Worm (Caenorhabditis elegans): ENCODE data around the gene C45H4.14.

C45H4.14 gene

DNA sequence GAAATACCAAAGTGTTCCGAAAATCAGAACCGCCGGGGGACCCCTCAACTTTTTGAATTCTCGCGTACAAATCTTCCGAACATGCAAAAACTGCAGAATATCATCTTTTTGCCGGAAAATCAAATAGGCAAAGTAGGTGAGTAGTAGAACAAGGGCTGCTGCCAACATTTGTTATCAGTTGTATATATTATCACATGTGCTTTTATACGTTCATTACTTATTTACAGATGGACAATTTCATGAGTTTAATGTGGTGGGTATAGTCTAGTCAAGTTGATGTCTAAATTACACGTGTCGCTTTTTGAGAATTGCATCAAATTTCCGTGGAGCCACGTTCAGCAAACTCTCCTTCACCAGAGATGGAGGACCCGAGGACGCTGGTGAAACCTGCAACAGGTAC is 42.0 kb upstream of the C45H4.14 start, which contains the start of gene cyp-32B1:
Gene cyp-32B1 (minus strand): TSS at position 176 of the 400 bp plus-strand sequence.
- TF ChIP-seq pqm-1 (tag; optimal IDR thresholded peaks at IDR 0.05): peak; percentile 70
- TF ChIP-seq pha-4 (tag; optimal IDR thresholded peaks at IDR 0.05): peak; percentile 61
- TF ChIP-seq elt-2 (tag; optimal IDR thresholded peaks at IDR 0.05): peak; percentile 65
- no peak for TF ChIP-seq skn-1 (tag; optimal IDR thresholded peaks at IDR 0.05)

DNA sequence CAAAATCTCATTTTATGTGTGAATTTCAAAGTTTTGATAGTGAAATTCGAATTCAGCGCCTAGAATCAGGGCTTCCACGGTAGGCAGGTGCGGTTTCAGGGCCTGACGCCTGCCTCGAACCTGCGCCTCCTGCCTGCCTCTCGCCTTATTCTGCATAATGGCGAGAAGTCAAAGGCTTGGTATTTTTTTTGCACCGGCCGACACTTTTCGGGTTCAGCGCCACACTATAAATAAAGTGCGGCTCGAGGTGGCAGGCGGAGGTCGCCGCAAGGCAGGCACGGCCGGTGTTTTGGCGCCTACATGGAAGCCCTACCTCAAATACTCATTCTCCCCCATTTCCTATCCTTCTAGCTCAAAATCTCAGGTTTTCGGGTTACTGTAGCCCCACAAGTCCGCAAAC is 41.2 kb upstream of the C45H4.14 start:
- no peak for TF ChIP-seq nhr-67 (tag; optimal IDR thresholded peaks at IDR 0.05)
- TF ChIP-seq pha-4 (tag; optimal IDR thresholded peaks at IDR 0.05): no peak
- no peak for TF ChIP-seq lin-15B (tag; optimal IDR thresholded peaks at IDR 0.05)
- no peak for TF ChIP-seq jun-1 (tag; optimal IDR thresholded peaks at IDR 0.05)

DNA sequence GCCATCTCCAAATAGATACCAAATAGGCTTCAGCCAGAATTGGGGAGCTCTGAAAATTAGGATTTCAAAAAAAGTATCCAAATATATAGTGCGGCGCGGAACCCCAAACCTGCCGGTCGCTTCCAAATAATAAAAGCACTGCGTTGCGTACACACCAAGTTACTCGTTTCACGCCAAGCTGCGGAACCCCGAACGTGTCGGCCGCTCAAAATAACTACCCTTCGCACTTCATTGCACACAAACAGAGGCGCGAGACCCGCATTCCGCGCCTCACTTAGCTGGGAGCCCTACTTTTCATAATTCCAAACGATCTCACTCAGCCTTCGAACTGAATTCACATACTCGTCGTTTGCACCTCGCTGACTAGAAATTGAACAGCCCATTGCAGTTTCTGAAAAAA is 40.4 kb upstream of the C45H4.14 start:
- TF ChIP-seq fos-1 (tag; optimal IDR thresholded peaks at IDR 0.05) (no peak), snpc-4 (tag; optimal IDR thresholded peaks at IDR 0.05) (no peak), elt-3 (tag; optimal IDR thresholded peaks at IDR 0.05) (no peak), fkh-10 (GFP tag; optimal IDR thresholded peaks at IDR 0.05) (no peak)

DNA sequence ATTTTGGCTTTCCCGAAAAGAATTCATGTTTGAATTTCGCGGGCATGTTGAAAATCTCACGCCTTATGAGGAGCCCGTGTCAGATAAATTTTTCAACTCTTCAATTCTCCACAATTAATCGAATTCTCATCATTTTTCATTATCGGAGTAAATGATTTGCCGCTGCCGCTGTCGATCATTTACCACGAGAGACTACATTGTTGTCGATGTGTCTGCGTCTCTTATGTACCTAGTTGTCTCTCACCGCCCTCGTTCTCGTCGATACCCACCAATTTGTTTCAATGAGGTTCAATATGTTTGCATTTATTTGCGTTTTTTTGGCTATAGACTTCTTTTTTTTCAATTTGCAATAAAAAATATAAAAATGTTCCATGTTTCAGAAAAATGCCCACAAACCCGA is 32.9 kb upstream of the C45H4.14 start, which contains the start of gene nhr-13:
Gene nhr-13 (plus strand): TSS at position 369 of the 400 bp plus-strand sequence.
- TF ChIP-seq nfya-1 (tag; optimal IDR thresholded peaks at IDR 0.05; ENCODE audit: insufficient read depth) (peak; percentile 4), skn-1 (tag; optimal IDR thresholded peaks at IDR 0.05) (peak; percentile 14), ztf-4 (tag; optimal IDR thresholded peaks at IDR 0.05) (no peak), fkh-2 (tag; optimal IDR thresholded peaks at IDR 0.05) (no peak), ceh-16 (tag; optimal IDR thresholded peaks at IDR 0.05) (no peak), tbx-2 (tag; optimal IDR thresholded peaks at IDR 0.05) (no peak), mdl-1 (tag; optimal IDR thresholded peaks at IDR 0.05) (no peak), nhr-12 (tag; optimal IDR thresholded peaks at IDR 0.05) (no peak), snpc-4 (tag; optimal IDR thresholded peaks at IDR 0.05) (no peak), R02D3.7 (tag; optimal IDR thresholded peaks at IDR 0.05) (no peak), lin-39 (tag; optimal IDR thresholded peaks at IDR 0.05) (no peak), zag-1 (tag; optimal IDR thresholded peaks at IDR 0.05) (no peak), nhr-237 (tag; optimal IDR thresholded peaks at IDR 0.05) (no peak), nhr-67 (tag; optimal IDR thresholded peaks at IDR 0.05) (no peak), nhr-43 (tag; optimal IDR thresholded peaks at IDR 0.05; ENCODE audit: poor library complexity, severe bottlenecking) (no peak), lsy-12 (tag; optimal IDR thresholded peaks at IDR 0.05) (no peak), nhr-25 (tag; optimal IDR thresholded peaks at IDR 0.05) (no peak), hmg-11 (tag; optimal IDR thresholded peaks at IDR 0.05) (peak; percentile 30), nhr-11 (tag; optimal IDR thresholded peaks at IDR 0.05) (no peak), pha-4 (tag; optimal IDR thresholded peaks at IDR 0.05) (peak; percentile 9), elt-2 (tag; optimal IDR thresholded peaks at IDR 0.05) (peak; percentile 42), nhr-77 (tag; optimal IDR thresholded peaks at IDR 0.05) (no peak)

DNA sequence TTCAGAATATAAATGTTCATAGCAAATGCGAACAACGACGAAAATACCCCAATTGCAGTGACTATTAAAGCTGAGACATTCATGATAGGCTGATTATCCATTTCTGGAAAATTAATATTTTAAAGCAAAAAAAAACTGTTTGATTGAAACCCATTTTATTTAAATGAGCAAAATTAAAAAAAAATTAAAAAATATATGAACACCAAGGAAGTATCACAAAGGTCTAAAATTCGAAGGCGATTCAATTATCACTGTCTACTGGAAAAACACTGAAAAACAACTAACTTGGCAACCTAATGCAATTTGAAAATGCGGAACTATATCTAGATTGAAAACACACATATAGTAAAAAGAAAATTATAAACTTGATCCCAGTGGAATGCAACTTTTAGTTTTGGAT is 31.9 kb upstream of the C45H4.14 start, which contains the start of gene srbc-42:
Gene srbc-42 (minus strand): TSS at position 101 of the 400 bp plus-strand sequence.
- no peak for TF ChIP-seq tbx-2 (tag; optimal IDR thresholded peaks at IDR 0.05)
- TF ChIP-seq jun-1 (tag; optimal IDR thresholded peaks at IDR 0.05): no peak
- TF ChIP-seq lsy-12 (tag; optimal IDR thresholded peaks at IDR 0.05): no peak
- no peak for TF ChIP-seq nhr-43 (tag; optimal IDR thresholded peaks at IDR 0.05; ENCODE audit: poor library complexity, severe bottlenecking)
- no peak for TF ChIP-seq pha-4 (tag; optimal IDR thresholded peaks at IDR 0.05)
- TF ChIP-seq R02D3.7 (tag; optimal IDR thresholded peaks at IDR 0.05): no peak
- TF ChIP-seq mdl-1 (tag; optimal IDR thresholded peaks at IDR 0.05): no peak
- TF ChIP-seq daf-12 (tag; optimal IDR thresholded peaks at IDR 0.05): no peak
- no peak for TF ChIP-seq skn-1 (tag; optimal IDR thresholded peaks at IDR 0.05)
- TF ChIP-seq ceh-9 (tag; optimal IDR thresholded peaks at IDR 0.05): no peak
- no peak for TF ChIP-seq ama-1 (optimal IDR thresholded peaks at IDR 0.05)
- TF ChIP-seq ceh-28 (tag; optimal IDR thresholded peaks at IDR 0.05): no peak
- no peak for TF ChIP-seq nfya-1 (tag; optimal IDR thresholded peaks at IDR 0.05; ENCODE audit: insufficient read depth)
- no peak for TF ChIP-seq snpc-4 (tag; optimal IDR thresholded peaks at IDR 0.05)
- TF ChIP-seq nhr-11 (tag; optimal IDR thresholded peaks at IDR 0.05): no peak

DNA sequence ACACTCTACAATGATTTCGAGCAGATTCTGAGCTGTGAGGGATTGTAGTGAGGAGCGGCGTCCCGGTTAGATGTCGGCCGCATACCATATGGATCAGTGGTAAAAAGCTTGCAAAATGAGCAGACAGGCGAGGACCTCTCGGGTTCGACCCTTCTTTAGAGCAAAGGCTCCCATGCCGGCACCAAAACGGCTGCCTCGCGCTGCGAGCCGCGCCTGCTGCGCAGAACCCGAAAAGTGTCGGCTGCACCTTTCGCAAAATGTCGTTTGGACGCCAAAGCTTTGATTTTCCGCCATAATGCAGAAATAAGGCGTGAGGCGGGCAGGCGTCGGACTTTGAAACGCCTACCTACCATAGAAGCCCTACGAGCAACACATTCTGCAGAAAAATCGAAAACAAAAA is 31.2 kb upstream of the C45H4.14 start:
- TF ChIP-seq ztf-11 (tag; optimal IDR thresholded peaks at IDR 0.05) (no peak), eor-1 (tag; optimal IDR thresholded peaks at IDR 0.05) (no peak), unc-39 (tag; optimal IDR thresholded peaks at IDR 0.05) (no peak), fkh-10 (GFP tag; optimal IDR thresholded peaks at IDR 0.05) (no peak), ceh-16 (tag; optimal IDR thresholded peaks at IDR 0.05) (no peak)

All from whole organism, L3 larva.